Fruit fly (Drosophila melanogaster) whole organism, embryonic: ENCODE results near the gene Abl.

ENCODE experiments used
- Aef1 ChIP-seq: fragments of 200-800 bp; sonication (Bioruptor generic); IDR thresholded peaks from 3 replicates; pipeline ENCODE4 v1.3.6; 2022; ENCODE audit warnings: missing biosample characterization, missing genetic modification characterization
- C15 ChIP-seq: fragments of 200-800 bp; sonication (Bioruptor generic); IDR thresholded peaks from 3 replicates; pipeline ENCODE4 v1.3.6; 2022; ENCODE audit warnings: missing biosample characterization, missing genetic modification characterization
- CG10147 ChIP-seq: fragments of 200-800 bp; sonication (Bioruptor generic); optimal IDR thresholded peaks from 2 replicates; lab custom pipeline; 2019; ENCODE audit warnings: missing biosample characterization, mild to moderate bottlenecking, missing genetic modification characterization, moderate library complexity
- CG1024 ChIP-seq: fragments of 200-800 bp; sonication (Bioruptor generic); IDR thresholded peaks from 2 replicates; pipeline ENCODE4 v1.3.6; 2022; ENCODE audit warnings: missing biosample characterization, missing genetic modification characterization
- CG10366 ChIP-seq: fragments of 200-800 bp; sonication (Bioruptor generic); IDR thresholded peaks from 2 replicates; pipeline ENCODE4 v1.3.6; 2022; ENCODE audit warnings: missing biosample characterization, missing genetic modification characterization
- CG11695 ChIP-seq: fragments of 200-800 bp; sonication (Bioruptor generic); IDR thresholded peaks from 3 replicates; pipeline ENCODE4 v1.3.6; 2022; ENCODE audit warnings: missing biosample characterization, missing genetic modification characterization
- CG12236 ChIP-seq: fragments of 200-800 bp; sonication (Bioruptor generic); optimal IDR thresholded peaks from 2 replicates; lab custom pipeline; 2016; ENCODE audit warnings: missing biosample characterization, missing genetic modification characterization
- CG13296 ChIP-seq: fragments of 200-800 bp; sonication (Bioruptor generic); optimal IDR thresholded peaks from 3 replicates; lab custom pipeline; 2018; ENCODE audit warnings: missing biosample characterization, mild to moderate bottlenecking, missing genetic modification characterization
- CG14667 ChIP-seq: fragments of 200-800 bp; sonication (Bioruptor generic); IDR thresholded peaks from 2 replicates; pipeline ENCODE4 v1.3.6; 2022; ENCODE audit warnings: missing biosample characterization, missing genetic modification characterization
- CG15514 ChIP-seq: fragments of 200-800 bp; sonication (Bioruptor generic); optimal IDR thresholded peaks from 3 replicates; lab custom pipeline; 2017; ENCODE audit warnings: missing biosample characterization, missing genetic modification characterization, mild to moderate bottlenecking, moderate library complexity, missing genetic modification reagents
- CG17359 ChIP-seq: fragments of 200-800 bp; sonication (Bioruptor generic); optimal IDR thresholded peaks from 3 replicates; lab custom pipeline; 2018; ENCODE audit warnings: missing biosample characterization, mild to moderate bottlenecking, missing genetic modification characterization, moderate library complexity
- CG18764 ChIP-seq: fragments of 200-800 bp; sonication (Bioruptor generic); optimal IDR thresholded peaks from 3 replicates; lab custom pipeline; 2016; ENCODE audit warnings: missing biosample characterization, missing genetic modification characterization
- CG31365 ChIP-seq: fragments of 200-800 bp; sonication (Bioruptor generic); optimal IDR thresholded peaks from 2 replicates; lab custom pipeline; 2018; ENCODE audit warnings: missing biosample characterization, mild to moderate bottlenecking, missing genetic modification characterization
- CG34422 ChIP-seq: fragments of 200-800 bp; sonication (Bioruptor generic); IDR thresholded peaks from 3 replicates; pipeline ENCODE4 v1.3.6; 2022; ENCODE audit warnings: missing biosample characterization, missing genetic modification characterization
- CG3726 ChIP-seq: fragments of 200-800 bp; sonication (Bioruptor generic); IDR thresholded peaks from 3 replicates; pipeline ENCODE4, ENCODE4 v1.3.6; 2022; ENCODE audit warnings: missing biosample characterization, missing genetic modification characterization
- CG4282 ChIP-seq: fragments of 200-800 bp; sonication (Bioruptor generic); optimal IDR thresholded peaks from 2 replicates; lab custom pipeline; 2016; ENCODE audit warnings: missing biosample characterization, missing genetic modification characterization
- CG4328 ChIP-seq: fragments of 200-800 bp; sonication (Bioruptor generic); optimal IDR thresholded peaks from 3 replicates; lab custom pipeline; 2017; ENCODE audit warnings: missing biosample characterization, missing genetic modification reagents, missing genetic modification characterization
- CG5245 ChIP-seq: fragments of 200-800 bp; sonication (Bioruptor generic); optimal IDR thresholded peaks from 3 replicates; lab custom pipeline; 2016; ENCODE audit warnings: missing biosample characterization, missing genetic modification characterization
- CG7839 ChIP-seq: fragments of 200-800 bp; sonication (Bioruptor generic); optimal IDR thresholded peaks from 3 replicates; lab custom pipeline; 2018; ENCODE audit warnings: missing biosample characterization, mild to moderate bottlenecking, missing genetic modification characterization, moderate library complexity
- CG7963 ChIP-seq: fragments of 200-800 bp; sonication (Bioruptor generic); IDR thresholded peaks from 3 replicates; pipeline ENCODE4 v1.3.6; 2022; ENCODE audit warnings: missing biosample characterization, missing genetic modification characterization; ENCODE audit not compliant: partially characterized antibody
- CG8281 ChIP-seq: fragments of 200-800 bp; sonication (Bioruptor generic); optimal IDR thresholded peaks from 2 replicates; lab custom pipeline; 2018; ENCODE audit warnings: missing biosample characterization, mild to moderate bottlenecking, missing genetic modification characterization, moderate library complexity
- CHES-1-like ChIP-seq: fragments of 200-800 bp; sonication (Bioruptor generic); optimal IDR thresholded peaks from 2 replicates; lab custom pipeline; 2016; ENCODE audit warnings: missing biosample characterization, missing genetic modification characterization
- D19B ChIP-seq: fragments of 200-800 bp; sonication (Bioruptor generic); optimal IDR thresholded peaks from 2 replicates; lab custom pipeline; 2017; ENCODE audit warnings: missing biosample characterization, mild to moderate bottlenecking, missing genetic modification characterization
- Eip74EF ChIP-seq, 2 experiments: fragments of 200-800 bp in 1 of 2; fragments of >200 bp in 1 of 2; sonication (Bioruptor generic) in 1 of 2; optimal IDR thresholded peaks; 2 replicates each; lab custom pipeline; 2017 to 2019; ENCODE audit warnings: missing biosample characterization in 2 of 2, missing genetic modification characterization in 2 of 2, mild to moderate bottlenecking in 1 of 2, moderate library complexity in 1 of 2
- HmgZ ChIP-seq: fragments of 200-800 bp; sonication (Bioruptor generic); optimal IDR thresholded peaks from 2 replicates; lab custom pipeline; 2018; ENCODE audit warnings: missing biosample characterization, mild to moderate bottlenecking, missing genetic modification characterization
- Hr51 ChIP-seq, 2 experiments: fragments of 200-800 bp; sonication (Bioruptor generic); optimal IDR thresholded peaks; 2 replicates in 1 of 2; 3 replicates in 1 of 2; lab custom pipeline; 2016 to 2018; ENCODE audit warnings: missing biosample characterization in 2 of 2, missing genetic modification characterization in 2 of 2, mild to moderate bottlenecking in 1 of 2, moderate library complexity in 1 of 2
- Lim3 ChIP-seq: fragments of 200-800 bp; sonication (Bioruptor generic); IDR thresholded peaks from 2 replicates; pipeline ENCODE4 v1.3.6; 2022; ENCODE audit warnings: missing biosample characterization, missing genetic modification characterization
- Max ChIP-seq: fragments of 200-800 bp; sonication (Bioruptor generic); optimal IDR thresholded peaks from 2 replicates; lab custom pipeline; 2016; ENCODE audit warnings: missing biosample characterization, mild to moderate bottlenecking, missing genetic modification characterization
- Mes4 ChIP-seq: fragments of 200-800 bp; sonication (Bioruptor generic); optimal IDR thresholded peaks from 2 replicates; lab custom pipeline; 2016; ENCODE audit warnings: missing biosample characterization, missing genetic modification characterization
- NfI ChIP-seq: fragments of 200-800 bp; sonication (Bioruptor generic); optimal IDR thresholded peaks from 3 replicates; lab custom pipeline; 2018; ENCODE audit warnings: missing biosample characterization, mild to moderate bottlenecking, missing genetic modification characterization, moderate library complexity
- Sox102F ChIP-seq: fragments of 200-800 bp; sonication (Bioruptor generic); optimal IDR thresholded peaks from 2 replicates; lab custom pipeline; 2018; ENCODE audit warnings: missing biosample characterization, mild to moderate bottlenecking, missing genetic modification characterization, moderate library complexity
- ab ChIP-seq: fragments of 200-800 bp; sonication (Bioruptor generic); optimal IDR thresholded peaks from 2 replicates; lab custom pipeline; 2016; ENCODE audit warnings: missing biosample characterization, missing genetic modification characterization
- ase ChIP-seq: fragments of 200-800 bp; sonication (Bioruptor generic); IDR thresholded peaks from 3 replicates; pipeline ENCODE4 v1.3.6; 2022; ENCODE audit warnings: missing biosample characterization, missing genetic modification characterization
- ash1 ChIP-seq: fragments of 200-800 bp; sonication (Bioruptor generic); optimal IDR thresholded peaks from 2 replicates; lab custom pipeline; 2018; ENCODE audit warnings: missing biosample characterization, mild to moderate bottlenecking, missing genetic modification characterization
- caup ChIP-seq: fragments of 200-800 bp; sonication (Bioruptor generic); optimal IDR thresholded peaks from 3 replicates; lab custom pipeline; 2017; ENCODE audit warnings: missing biosample characterization, mild to moderate bottlenecking, missing genetic modification characterization, moderate library complexity; ENCODE audit not compliant: severe bottlenecking
- dati ChIP-seq: fragments of 200-800 bp; sonication (Bioruptor generic); IDR thresholded peaks from 2 replicates; pipeline ENCODE4 v1.3.6; 2022; ENCODE audit warnings: missing biosample characterization, missing genetic modification characterization
- dimm ChIP-seq: fragments of 200-800 bp; sonication (Bioruptor generic); IDR thresholded peaks from 2 replicates; pipeline ENCODE4 v1.3.6; 2022; ENCODE audit warnings: missing biosample characterization, missing genetic modification characterization
- ems ChIP-seq: fragments of 200-800 bp; sonication (Bioruptor generic); optimal IDR thresholded peaks from 3 replicates; lab custom pipeline; 2016; ENCODE audit warnings: missing biosample characterization, missing genetic modification characterization
- exex ChIP-seq: fragments of 200-800 bp; sonication (Bioruptor generic); optimal IDR thresholded peaks from 4 replicates; lab custom pipeline; 2018; ENCODE audit warnings: missing biosample characterization, mild to moderate bottlenecking, missing genetic modification characterization, moderate library complexity
- gce ChIP-seq: fragments of 200-800 bp; sonication (Bioruptor generic); IDR thresholded peaks from 3 replicates; pipeline ENCODE4 v1.3.6; 2022; ENCODE audit warnings: missing biosample characterization, missing genetic modification characterization
- hkb ChIP-seq, 2 experiments: fragments of 200-800 bp in 1 of 2; fragments of >200 bp in 1 of 2; sonication (Bioruptor generic) in 1 of 2; IDR thresholded peaks in 1 of 2; optimal IDR thresholded peaks in 1 of 2; 2 replicates each; pipeline versions ENCODE4 v1.3.6 to Lab custom; 2017 to 2022; ENCODE audit warnings: missing biosample characterization in 1 of 2, missing genetic modification characterization in 1 of 2
- knrl ChIP-seq: fragments of 200-800 bp; sonication (Bioruptor generic); IDR thresholded peaks from 3 replicates; pipeline ENCODE4 v1.3.6; 2022; ENCODE audit warnings: missing biosample characterization, missing genetic modification characterization; ENCODE audit not compliant: partially characterized antibody
- lmd ChIP-seq: fragments of 200-800 bp; sonication (Bioruptor generic); IDR thresholded peaks from 2 replicates; pipeline ENCODE4 v1.3.6; 2022; ENCODE audit warnings: missing biosample characterization, missing genetic modification characterization
- mld ChIP-seq: fragments of 200-800 bp; sonication (Bioruptor generic); IDR thresholded peaks from 3 replicates; pipeline ENCODE4 v1.3.6; 2022; ENCODE audit warnings: missing biosample characterization, missing genetic modification characterization; ENCODE audit not compliant: partially characterized antibody
- pzg ChIP-seq: fragments of 200-800 bp; sonication (Bioruptor generic); optimal IDR thresholded peaks from 3 replicates; lab custom pipeline; 2018; ENCODE audit warnings: missing biosample characterization, mild to moderate bottlenecking, missing genetic modification characterization, moderate library complexity
- row ChIP-seq: fragments of 200-800 bp; sonication (Bioruptor generic); IDR thresholded peaks from 3 replicates; pipeline ENCODE4 v1.3.6; 2022; ENCODE audit warnings: missing biosample characterization, missing genetic modification characterization
- sr ChIP-seq: fragments of 200-800 bp; sonication (Bioruptor generic); IDR thresholded peaks from 3 replicates; pipeline ENCODE4 v1.3.6; 2022; ENCODE audit warnings: missing biosample characterization, missing genetic modification characterization
- wek ChIP-seq: fragments of 200-800 bp; sonication (Bioruptor generic); optimal IDR thresholded peaks from 3 replicates; lab custom pipeline; 2018; ENCODE audit warnings: missing biosample characterization, mild to moderate bottlenecking, missing genetic modification characterization, moderate library complexity
- z ChIP-seq: fragments of 200-800 bp; sonication (Bioruptor generic); IDR thresholded peaks from 3 replicates; pipeline ENCODE4 v1.3.6; 2022; ENCODE audit warnings: missing biosample characterization, missing genetic modification characterization
- zfh2 ChIP-seq: fragments of 200-800 bp; sonication (Bioruptor generic); optimal IDR thresholded peaks from 2 replicates; lab custom pipeline; 2016; ENCODE audit warnings: missing biosample characterization, missing genetic modification characterization

Gene Abl

DNA sequence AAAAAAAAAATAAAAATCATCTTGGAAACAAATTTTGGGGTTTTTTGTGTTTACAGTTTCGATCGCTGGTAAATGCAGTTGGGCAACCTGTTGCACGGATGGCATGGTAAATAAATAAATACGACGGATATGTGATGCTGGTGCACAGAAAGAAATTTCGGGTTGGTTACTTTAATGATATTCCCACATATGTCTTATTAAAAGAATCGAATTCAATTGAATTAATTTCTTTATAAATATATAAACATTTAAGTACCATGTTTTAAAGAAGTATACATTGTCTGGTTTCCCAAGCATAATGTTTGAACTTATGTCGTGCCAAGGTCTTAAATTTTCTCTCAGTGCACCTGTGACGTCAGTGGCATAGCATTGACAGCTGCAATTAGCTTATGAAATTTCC, 80.2 kb downstream of the Abl start (continued):
- TF ChIP-seq CG10147 (GFP tag; lab: Kevin White, UChicago), result peak; percentile 12
- TF ChIP-seq CG13296 (GFP tag; lab: Kevin White, UChicago), result peak; percentile 44
- no peak for TF ChIP-seq CG3726
- peak; percentile 48; the same call in 1 of the 2 replicates for TF ChIP-seq lmd (GFP tag; lab: Robert Waterston, UW)
- no peak for TF ChIP-seq dati (GFP tag; lab: Robert Waterston, UW)
- TF ChIP-seq z (GFP tag; lab: Robert Waterston, UW), result no peak
- TF ChIP-seq Sox102F (GFP tag; lab: Kevin White, UChicago), result peak; percentile 84
- TF ChIP-seq ash1 (GFP tag; lab: Kevin White, UChicago), result no peak
- peak; percentile 26 for TF ChIP-seq HmgZ
- TF ChIP-seq ab (GFP tag; lab: Kevin White, UChicago), result no peak
- TF ChIP-seq CG18764 (GFP tag; lab: Kevin White, UChicago), result peak; percentile 46
- TF ChIP-seq CG7839 (tag; lab: Kevin White, UChicago), result peak; percentile 73
- no peak for TF ChIP-seq CG14667 (GFP tag; lab: Robert Waterston, UW)
- TF ChIP-seq CG31365 (tag; lab: Kevin White, UChicago), result no peak
- TF ChIP-seq dimm (GFP tag; lab: Robert Waterston, UW), result no peak
- TF ChIP-seq sr (GFP tag; lab: Robert Waterston, UW), result no peak
- TF ChIP-seq caup (GFP tag; lab: Kevin White, UChicago), result no peak
- TF ChIP-seq CG10366 (GFP tag; lab: Robert Waterston, UW), result peak; percentile 33; the same call in 1 of the 2 replicates
- no peak for TF ChIP-seq Aef1 (GFP tag; lab: Robert Waterston, UW)
- 0 out of 3 replicates have a peak, but pooled peaks have one; percentile 19 for TF ChIP-seq CG11695
- peak in 1 of 2 experiments; percentile 70 for TF ChIP-seq Eip74EF (GFP tag; optimal IDR thresholded peaks at IDR 0.05; lab: Kevin White, UChicago)
- no peak for TF ChIP-seq Lim3 (GFP tag; lab: Robert Waterston, UW)
- no peak for TF ChIP-seq CG5245
- peak in 1 of 2 experiments; percentile 79 for TF ChIP-seq Hr51 (GFP tag; optimal IDR thresholded peaks at IDR 0.05; lab: Kevin White, UChicago)
- TF ChIP-seq Max, result peak; percentile 20
- no peak for TF ChIP-seq zfh2
- TF ChIP-seq CG7963 (GFP tag; lab: Robert Waterston, UW), result no peak
- peak; percentile 50; the same call in 1 of the 3 replicates for TF ChIP-seq gce
- TF ChIP-seq CG1024 (GFP tag; lab: Robert Waterston, UW), result peak; percentile 32; the same call in 1 of the 2 replicates
- no peak for TF ChIP-seq C15 (GFP tag; lab: Robert Waterston, UW)
- TF ChIP-seq CG4282, result no peak
- no peak for TF ChIP-seq Mes4 (GFP tag; lab: Kevin White, UChicago)
- TF ChIP-seq row, result peak; percentile 72
- peak; percentile 78 for TF ChIP-seq CG17359 (tag; lab: Kevin White, UChicago)
- no peak for TF ChIP-seq D19B (GFP tag; lab: Kevin White, UChicago)
- no peak for TF ChIP-seq CG12236 (GFP tag; lab: Kevin White, UChicago)
- TF ChIP-seq CG15514, result no peak
- TF ChIP-seq CG4328 (GFP tag; lab: Kevin White, UChicago), result peak; percentile 56
- TF ChIP-seq ems (GFP tag; lab: Kevin White, UChicago), result no peak
- no peak for TF ChIP-seq pzg
- TF ChIP-seq ase, result no peak
- TF ChIP-seq NfI (GFP tag; lab: Kevin White, UChicago), result peak; percentile 36
- TF ChIP-seq mld (GFP tag; lab: Robert Waterston, UW), result no peak
- TF ChIP-seq knrl, result no peak
- no peak for TF ChIP-seq CHES-1-like (GFP tag; lab: Kevin White, UChicago)
- TF ChIP-seq wek, result no peak
- TF ChIP-seq CG34422 (GFP tag; lab: Robert Waterston, UW), result no peak
- no peak for TF ChIP-seq exex
- TF ChIP-seq hkb (optimal IDR thresholded peaks at IDR 0.05; lab: Kevin White, UChicago), result no peak
- TF ChIP-seq hkb (GFP tag; IDR thresholded peaks at IDR 0.05; lab: Robert Waterston, UW), result peak; percentile 75
- peak; percentile 32 for TF ChIP-seq CG8281
